Worm (Caenorhabditis elegans) whole organism, early embryonic: Measurements from ENCODE around the gene T21D12.11.

Experiments
- B0310.2 ChIP-seq: sonication (generic microtip); optimal IDR thresholded peaks from 2 replicates; lab custom pipeline; 2016; ENCODE audit warnings: mild to moderate bottlenecking, missing genetic modification characterization, missing compliant biosample characterization
- F13C5.2 ChIP-seq: sonication (generic microtip); optimal IDR thresholded peaks from 2 replicates; lab custom pipeline; 2017; ENCODE audit warnings: mild to moderate bottlenecking, missing genetic modification characterization, inconsistent platforms, missing compliant biosample characterization
- aly-1 ChIP-seq: sonication (generic microtip); optimal IDR thresholded peaks from 2 replicates; lab custom pipeline; 2016; ENCODE audit warnings: missing genetic modification characterization, missing compliant biosample characterization
- ama-1 ChIP-seq: fragments of 150-350 bp; optimal IDR thresholded peaks from 2 replicates; lab custom pipeline; 2014
- ceh-13 ChIP-seq: fragments of 200-800 bp; sonication (Bioruptor generic); optimal IDR thresholded peaks from 2 replicates; lab custom pipeline; 2018; ENCODE audit warnings: mild to moderate bottlenecking, missing genetic modification characterization, missing compliant biosample characterization
- flt-1 ChIP-seq: fragments of 200-800 bp; sonication (Bioruptor generic); IDR thresholded peaks from 2 replicates; pipeline ENCODE4 v1.3.6; 2022; ENCODE audit warnings: missing genetic modification characterization, missing compliant biosample characterization
- hmbx-1 ChIP-seq: sonication (generic microtip); optimal IDR thresholded peaks from 2 replicates; lab custom pipeline; 2016; ENCODE audit warnings: mild to moderate bottlenecking, missing genetic modification characterization, missing compliant biosample characterization
- pes-1 ChIP-seq: fragments of 200-800 bp; sonication (Bioruptor generic); IDR thresholded peaks from 2 replicates; pipeline ENCODE4 v1.3.6; 2022; ENCODE audit warnings: missing genetic modification reagents, missing genetic modification characterization, missing compliant biosample characterization
- tbx-11 ChIP-seq: fragments of 200-800 bp; sonication (Bioruptor generic); IDR thresholded peaks from 2 replicates; pipeline ENCODE4 v1.3.6; 2022; ENCODE audit warnings: missing genetic modification characterization, missing compliant biosample characterization

- TF ChIP-seq ama-1 (lab: Kevin White, UChicago): no peak
- TF ChIP-seq hmbx-1 (tag; lab: Kevin White, UChicago): no peak
- no peak for TF ChIP-seq pes-1 (GFP tag; lab: Robert Waterston, UW)
- no peak for TF ChIP-seq F13C5.2
- no peak for TF ChIP-seq B0310.2 (tag; lab: Kevin White, UChicago)
- TF ChIP-seq flt-1 (GFP tag; lab: Robert Waterston, UW): no peak
- TF ChIP-seq tbx-11 (GFP tag; lab: Robert Waterston, UW): no peak
- TF ChIP-seq ceh-13 (GFP tag; lab: Kevin White, UChicago): no peak
- no peak for TF ChIP-seq aly-1 (tag; lab: Kevin White, UChicago)
Observed at ce11 chrIV:236138-236537, 33.1 kb upstream of the T21D12.11 start.
